Worm (Caenorhabditis elegans) whole organism, midembryonic: Measurements from ENCODE around the gene fmo-3.

Experiments used
- T22C8.4 ChIP-seq: fragments of 200-800 bp; sonication (Bioruptor generic); IDR thresholded peaks from 2 replicates; pipeline ENCODE4 v1.3.6; 2022; ENCODE audit warnings: missing genetic modification characterization, missing compliant biosample characterization
- cog-1 ChIP-seq: sonication (generic microtip); optimal IDR thresholded peaks from 2 replicates; lab custom pipeline; 2016; ENCODE audit warnings: missing genetic modification characterization, missing compliant biosample characterization
- flt-1 ChIP-seq: fragments of 200-800 bp; sonication (Bioruptor generic); IDR thresholded peaks from 2 replicates; pipeline ENCODE4 v1.3.6; 2022; ENCODE audit warnings: missing genetic modification characterization, missing compliant biosample characterization
- klf-2 ChIP-seq: fragments of 200-800 bp; sonication (Bioruptor generic); conservative IDR thresholded peaks from 2 replicates; pipeline ENCODE4 v1.3.6; 2022; ENCODE audit warnings: missing genetic modification reagents, missing genetic modification characterization, missing compliant biosample characterization
- med-1 ChIP-seq: sonication (generic microtip); optimal IDR thresholded peaks from 2 replicates; lab custom pipeline; 2017; ENCODE audit warnings: missing genetic modification characterization, mild to moderate bottlenecking, missing compliant biosample characterization, antibody characterized with exemption, missing genetic modification reagents; ENCODE audit not compliant: insufficient read depth
- ref-1 ChIP-seq: fragments of 200-800 bp; sonication (Bioruptor generic); conservative IDR thresholded peaks from 2 replicates; pipeline ENCODE4 v1.3.6; 2022; ENCODE audit warnings: missing genetic modification reagents, missing genetic modification characterization, missing compliant biosample characterization
- tab-1 ChIP-seq: fragments of 200-800 bp; sonication (Bioruptor generic); IDR thresholded peaks from 2 replicates; pipeline ENCODE4 v1.3.6; 2022; ENCODE audit warnings: missing genetic modification characterization, missing compliant biosample characterization
- ztf-23 ChIP-seq: fragments of 200-800 bp; sonication (Bioruptor generic); IDR thresholded peaks from 2 replicates; pipeline ENCODE4 v1.3.6; 2022; ENCODE audit warnings: missing genetic modification reagents, missing genetic modification characterization, missing compliant biosample characterization
- ztf-29 ChIP-seq: fragments of 200-800 bp; sonication (Bioruptor generic); IDR thresholded peaks from 2 replicates; pipeline ENCODE4 v1.3.6; 2022; ENCODE audit warnings: missing genetic modification reagents, missing genetic modification characterization, missing compliant biosample characterization

fmo-3 gene

DNA sequence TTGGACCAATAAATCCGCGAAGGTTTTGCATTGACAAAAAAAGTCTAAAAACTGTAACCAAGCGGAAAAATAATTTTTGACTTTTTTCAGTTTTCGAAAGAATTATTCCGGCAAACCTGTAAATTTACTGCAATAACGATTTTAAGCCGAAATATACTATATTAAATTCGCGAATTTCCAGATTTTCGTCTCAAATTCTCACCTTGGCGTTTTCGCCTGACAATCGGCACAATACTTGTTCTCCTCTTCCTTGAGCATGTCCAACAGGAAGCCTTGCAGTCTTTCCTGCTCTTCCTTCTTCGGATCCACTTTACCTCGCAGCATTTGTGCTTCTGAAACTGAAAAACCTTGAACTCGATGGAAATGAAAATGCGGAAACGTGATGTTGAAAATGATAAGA lies 45.0 kb downstream of the fmo-3 start, which contains the start of gene smap-1:
Gene smap-1, minus strand, starts transcription at position 338 of the 400 bp plus-strand sequence.
- TF ChIP-seq ref-1 (GFP tag; lab: Robert Waterston, UW): no peak
- TF ChIP-seq ztf-23 (GFP tag; lab: Robert Waterston, UW): no peak
- no peak for TF ChIP-seq tab-1 (GFP tag; lab: Robert Waterston, UW)
- no peak for TF ChIP-seq ztf-29 (GFP tag; lab: Robert Waterston, UW)
- TF ChIP-seq med-1: no peak
- TF ChIP-seq T22C8.4 (GFP tag; lab: Robert Waterston, UW): no peak
- no peak for TF ChIP-seq cog-1 (tag; lab: Kevin White, UChicago)
- TF ChIP-seq klf-2 (GFP tag; lab: Robert Waterston, UW): no peak
- TF ChIP-seq flt-1 (GFP tag; lab: Robert Waterston, UW): no peak

- TF ChIP-seq flt-1 (GFP tag; lab: Robert Waterston, UW): 0 out of 2 replicates have a peak, but pooled peaks have one; percentile 51
- peak; percentile 83 for TF ChIP-seq ztf-23 (GFP tag; lab: Robert Waterston, UW)
- no peak for TF ChIP-seq klf-2 (GFP tag; lab: Robert Waterston, UW)
- TF ChIP-seq T22C8.4 (GFP tag; lab: Robert Waterston, UW): no peak
Measured at ce11 chrIII:10739902-10740301, 45.4 kb downstream of the fmo-3 start.

DNA sequence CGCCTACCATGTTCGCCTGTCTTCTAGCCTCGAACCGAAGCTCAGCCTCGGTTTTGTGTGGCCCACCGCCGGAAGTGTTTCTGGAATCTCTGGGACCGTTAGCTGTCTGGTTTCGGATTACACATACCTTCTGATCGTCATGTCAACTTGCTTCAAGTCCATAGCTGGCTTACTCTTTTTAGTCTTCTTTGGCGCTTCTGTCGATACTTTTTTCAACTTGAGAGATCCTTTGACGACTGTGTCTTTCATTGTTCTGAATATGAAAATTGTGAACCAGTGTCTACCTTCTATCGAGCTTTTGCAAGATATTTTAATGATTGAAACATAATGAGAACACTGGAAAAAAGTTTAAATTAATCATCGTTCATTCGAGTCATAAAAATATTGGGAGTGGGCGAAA lies 46.0 kb downstream of the fmo-3 start, which contains the start of gene K01G5.8:
Gene K01G5.8, minus strand, starts transcription at position 255 of the 400 bp plus-strand sequence.
- TF ChIP-seq klf-2 (GFP tag; lab: Robert Waterston, UW) (no peak), flt-1 (GFP tag; lab: Robert Waterston, UW) (no peak), cog-1 (tag; lab: Kevin White, UChicago) (no peak), T22C8.4 (GFP tag; lab: Robert Waterston, UW) (no peak), ztf-23 (GFP tag; lab: Robert Waterston, UW) (no peak), ztf-29 (GFP tag; lab: Robert Waterston, UW) (no peak), ref-1 (GFP tag; lab: Robert Waterston, UW) (no peak), tab-1 (GFP tag; lab: Robert Waterston, UW) (no peak), med-1 (no peak)

- no peak for TF ChIP-seq klf-2 (GFP tag; lab: Robert Waterston, UW)
- TF ChIP-seq ztf-23 (GFP tag; lab: Robert Waterston, UW): peak; percentile 97
Measured at ce11 chrIII:10742382-10742860, 47.9 kb downstream of the fmo-3 start, which contains the start of the genes tbb-1 and rib-2. Gene tbb-1, minus strand, starts transcription at chrIII:10742432. Gene rib-2, plus strand, starts transcription at chrIII:10742810.

ce11 chrIII:10746406-10746807 lies 51.9 kb downstream of the fmo-3 start:
- TF ChIP-seq med-1 (no peak), tab-1 (GFP tag; lab: Robert Waterston, UW) (no peak), ref-1 (GFP tag; lab: Robert Waterston, UW) (no peak), ztf-29 (GFP tag; lab: Robert Waterston, UW) (no peak), cog-1 (tag; lab: Kevin White, UChicago) (no peak), flt-1 (GFP tag; lab: Robert Waterston, UW) (no peak), T22C8.4 (GFP tag; lab: Robert Waterston, UW) (no peak)

DNA sequence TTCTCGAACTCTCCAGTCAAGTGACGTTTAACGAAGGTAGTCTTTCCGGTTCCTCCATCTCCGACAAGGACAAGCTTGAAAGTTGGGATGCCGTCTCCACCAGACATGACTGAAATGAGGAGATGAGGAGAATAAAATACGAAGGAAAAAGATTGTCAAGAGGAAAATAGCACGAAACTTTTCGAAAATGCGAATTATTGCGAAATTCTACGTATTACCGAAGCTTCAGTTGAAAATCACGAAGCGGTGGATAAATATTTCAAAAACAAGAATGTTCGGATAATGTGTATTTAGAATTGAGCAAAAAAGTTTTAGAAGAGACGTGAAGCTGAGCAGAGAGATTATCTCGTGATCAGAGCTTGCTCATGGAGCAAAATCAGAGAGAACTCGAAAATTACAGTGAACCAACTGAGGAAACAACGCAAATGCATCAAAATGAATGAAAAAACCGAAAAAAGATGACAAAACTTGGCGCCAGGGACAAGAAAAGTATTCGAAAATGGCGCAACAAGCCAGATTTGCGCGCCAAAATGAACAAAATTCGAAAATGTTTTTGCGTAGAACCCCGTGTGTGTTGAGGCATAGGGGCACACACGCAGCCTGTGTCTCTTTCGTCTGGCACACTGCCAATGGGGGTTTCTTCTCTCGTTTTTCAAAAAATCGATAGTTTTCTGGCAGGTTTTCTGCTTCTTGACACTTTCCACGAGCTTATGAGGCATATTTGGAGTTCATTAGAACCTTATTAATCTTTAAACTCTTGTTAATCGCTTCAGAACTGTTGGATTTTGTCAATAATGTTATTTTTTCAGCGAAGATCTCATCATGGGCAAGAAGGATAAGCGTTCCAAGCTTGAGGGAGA lies 53.4 kb downstream of the fmo-3 start, which contains the start of the genes ran-1 and dkc-1:
Gene ran-1, minus strand, starts transcription at position 109 of the 860 bp plus-strand sequence.
Gene dkc-1, plus strand, starts transcription at position 810 of the 860 bp plus-strand sequence.
- TF ChIP-seq ztf-23 (GFP tag; lab: Robert Waterston, UW) (peak; percentile 100), cog-1 (tag; lab: Kevin White, UChicago) (peak; percentile 50), T22C8.4 (GFP tag; lab: Robert Waterston, UW) (peak; percentile 72), med-1 (no peak), ztf-29 (GFP tag; lab: Robert Waterston, UW) (no peak), flt-1 (GFP tag; lab: Robert Waterston, UW) (no peak), klf-2 (GFP tag; lab: Robert Waterston, UW) (no peak), tab-1 (GFP tag; lab: Robert Waterston, UW) (no peak), ref-1 (GFP tag; lab: Robert Waterston, UW) (no peak)
